Worm (Caenorhabditis elegans) whole organism, L1 larva: ENCODE data around the gene T20D3.5.
"Not testable (repeated sequence)": the region's sequence is repeated elsewhere in the genome, so short reads cannot be mapped to it uniquely, and the experiment has no call there.

Experiments used
- aly-2 ChIP-seq: fragments of 150-350 bp; optimal IDR thresholded peaks from 2 replicates; lab custom pipeline; 2014; ENCODE audit warnings: missing biosample characterization, missing genetic modification characterization
- elt-3 ChIP-seq, 6 experiments: fragments of 150-350 bp in 1 of 6; sonication (generic microtip); optimal IDR thresholded peaks; 2 replicates each; lab custom pipeline; 2017 to 2018; ENCODE audit warnings: missing biosample characterization in 6 of 6, missing genetic modification characterization in 6 of 6, inconsistent platforms in 1 of 6
- pqm-1 ChIP-seq: sonication (generic microtip); optimal IDR thresholded peaks from 3 replicates; lab custom pipeline; 2017; ENCODE audit warnings: missing biosample characterization, missing genetic modification characterization

- TF ChIP-seq aly-2 (tag; lab: Kevin White, UChicago); elt-3 (tag; optimal IDR thresholded peaks at IDR 0.05; lab: Kevin White, UChicago); pqm-1 (tag; lab: Kevin White, UChicago): not testable (repeated sequence)
Observed at ce11 chrIV:9293825-9294224, 43.0 kb upstream of the T20D3.5 start, which contains the start of gene nhr-264.
